Fruit fly (Drosophila melanogaster): ENCODE data around the gene Ir8a.

Gene Ir8a

dm6 chrX:9251212-9251877 lies 15.0 kb upstream of the Ir8a start (continued):
- peak; percentile 21 for TF ChIP-seq CG2712 (tag; optimal IDR thresholded peaks at IDR 0.05)
- TF ChIP-seq CG2678 (tag; optimal IDR thresholded peaks at IDR 0.05) = peak; percentile 34
- no peak for TF ChIP-seq CG12219 (GFP tag; optimal IDR thresholded peaks at IDR 0.05)
- no peak for TF ChIP-seq knrl (GFP tag; IDR thresholded peaks at IDR 0.05; ENCODE audit: partially characterized antibody)
- TF ChIP-seq CG9727 (GFP tag; optimal IDR thresholded peaks at IDR 0.05) = peak; percentile 2
- TF ChIP-seq zfh1 (GFP tag; IDR thresholded peaks at IDR 0.05) = peak; percentile 55; the same call in 2 of the 3 replicates
- TF ChIP-seq CG30431 (GFP tag; optimal IDR thresholded peaks at IDR 0.05) = no peak
- no peak for TF ChIP-seq ham (GFP tag; IDR thresholded peaks at IDR 0.05)
- peak; percentile 12 for TF ChIP-seq CG12659 (GFP tag; optimal IDR thresholded peaks at IDR 0.05)
- TF ChIP-seq CG2120 (GFP tag; optimal IDR thresholded peaks at IDR 0.05) = peak; percentile 1
- TF ChIP-seq CG5953 (GFP tag; IDR thresholded peaks at IDR 0.05) = no peak
- peak; percentile 39 for TF ChIP-seq az2 (GFP tag; optimal IDR thresholded peaks at IDR 0.05)
- 0 out of 2 replicates have a peak, but pooled peaks have one; percentile 26 for TF ChIP-seq sisA (GFP tag; IDR thresholded peaks at IDR 0.05)
- TF ChIP-seq CG5180 (GFP tag; optimal IDR thresholded peaks at IDR 0.05) = no peak
- TF ChIP-seq CG30403 (GFP tag; optimal IDR thresholded peaks at IDR 0.05) = peak; percentile 38
- no peak for TF ChIP-seq GATAe (GFP tag; conservative IDR thresholded peaks at IDR 0.05)
- no peak for TF ChIP-seq Sry-δ (GFP tag; optimal IDR thresholded peaks at IDR 0.05)
- TF ChIP-seq CG13123 (GFP tag; optimal IDR thresholded peaks at IDR 0.05) = no peak
- no peak for TF ChIP-seq zen2 (GFP tag; IDR thresholded peaks at IDR 0.05; ENCODE audit: partially characterized antibody)
- no peak for TF ChIP-seq hb (GFP tag; IDR thresholded peaks at IDR 0.05; ENCODE audit: partially characterized antibody)
- peak; percentile 30; the same call in 1 of the 2 replicates for TF ChIP-seq wor (GFP tag; IDR thresholded peaks at IDR 0.05)
- TF ChIP-seq CG11696 (GFP tag; IDR thresholded peaks at IDR 0.05) = peak; percentile 95
- TF ChIP-seq kni (GFP tag; optimal IDR thresholded peaks at IDR 0.05) = no peak
- TF ChIP-seq CG11398 (GFP tag; optimal IDR thresholded peaks at IDR 0.05) = no peak
- TF ChIP-seq Ets97D (GFP tag; optimal IDR thresholded peaks at IDR 0.05) = no peak
- no peak for TF ChIP-seq CTCF (GFP tag; optimal IDR thresholded peaks at IDR 0.05)
- TF ChIP-seq CG1792 (GFP tag; optimal IDR thresholded peaks at IDR 0.05) = no peak
- TF ChIP-seq lola (GFP tag; optimal IDR thresholded peaks at IDR 0.05) = peak in 1 of 3 experiments; percentile 5
- TF ChIP-seq CG4404 (GFP tag; IDR thresholded peaks at IDR 0.05) = no peak
- TF ChIP-seq CG10366 (GFP tag; IDR thresholded peaks at IDR 0.05) = no peak
- 0 out of 3 replicates have a peak, but pooled peaks have one; percentile 42 for TF ChIP-seq CG2199 (GFP tag; IDR thresholded peaks at IDR 0.05)
- TF ChIP-seq crc (GFP tag; optimal IDR thresholded peaks at IDR 0.05) = no peak
- TF ChIP-seq twi (tag; optimal IDR thresholded peaks at IDR 0.05) = no peak
- no peak for TF ChIP-seq CG6813 (GFP tag; optimal IDR thresholded peaks at IDR 0.05)
- TF ChIP-seq Deaf1 (tag; optimal IDR thresholded peaks at IDR 0.05) = no peak
- peak; percentile 9 for TF ChIP-seq CoRest (tag; optimal IDR thresholded peaks at IDR 0.05)
- TF ChIP-seq peb (GFP tag; IDR thresholded peaks at IDR 0.05) = no peak
- TF ChIP-seq ERR (GFP tag; optimal IDR thresholded peaks at IDR 0.05) = no peak
- no peak for TF ChIP-seq BEAF-32 (GFP tag; optimal IDR thresholded peaks at IDR 0.05)
- TF ChIP-seq Vsx1 (GFP tag; optimal IDR thresholded peaks at IDR 0.05) = no peak
- TF ChIP-seq CG9437 (GFP tag; optimal IDR thresholded peaks at IDR 0.05) = peak; percentile 7
- peak; percentile 37; the same call in 1 of the 3 replicates for TF ChIP-seq Optix (GFP tag; IDR thresholded peaks at IDR 0.05)
- peak; percentile 37 for TF ChIP-seq gem (tag; optimal IDR thresholded peaks at IDR 0.05)
- peak; percentile 4 for TF ChIP-seq CG17385 (GFP tag; optimal IDR thresholded peaks at IDR 0.05)
- TF ChIP-seq yki (optimal IDR thresholded peaks at IDR 0.05) = no peak
- no peak for TF ChIP-seq Sin3A (optimal IDR thresholded peaks at IDR 0.05)
- TF ChIP-seq Eip74EF (GFP tag; optimal IDR thresholded peaks at IDR 0.05) = peak in 1 of 2 experiments; percentile 93
- TF ChIP-seq gfzf (GFP tag; optimal IDR thresholded peaks at IDR 0.05) = no peak
- TF ChIP-seq CG13424 (tag; optimal IDR thresholded peaks at IDR 0.05) = peak; percentile 24
- TF ChIP-seq ab (GFP tag; optimal IDR thresholded peaks at IDR 0.05) = no peak
